Worm (Caenorhabditis elegans): Measurements from ENCODE around the gene idpp-16.

- TF ChIP-seq nhr-237 (tag; optimal IDR thresholded peaks at IDR 0.05), result no peak
- no peak for TF ChIP-seq snpc-4 (tag; optimal IDR thresholded peaks at IDR 0.05)
- no peak for TF ChIP-seq ztf-11 (tag; optimal IDR thresholded peaks at IDR 0.05)
- TF ChIP-seq sptf-1 (tag; optimal IDR thresholded peaks at IDR 0.05), result no peak
- TF ChIP-seq lin-13 (tag; optimal IDR thresholded peaks at IDR 0.05), result no peak
- no peak for TF ChIP-seq ceh-43 (GFP tag; optimal IDR thresholded peaks at IDR 0.05)
- no peak for TF ChIP-seq ces-1 (GFP tag; optimal IDR thresholded peaks at IDR 0.05)
- no peak for TF ChIP-seq drap-1 (GFP tag; optimal IDR thresholded peaks at IDR 0.05)
These were observed 13.8 kb upstream of the idpp-16 start for ce11 chrV:11620081-11620480.
